Worm (Caenorhabditis elegans): ENCODE results near the gene Y69E1A.5.
"Not testable (repeated sequence)": the region's sequence is repeated elsewhere in the genome, so short reads cannot be mapped to it uniquely, and the experiment has no call there.

DNA sequence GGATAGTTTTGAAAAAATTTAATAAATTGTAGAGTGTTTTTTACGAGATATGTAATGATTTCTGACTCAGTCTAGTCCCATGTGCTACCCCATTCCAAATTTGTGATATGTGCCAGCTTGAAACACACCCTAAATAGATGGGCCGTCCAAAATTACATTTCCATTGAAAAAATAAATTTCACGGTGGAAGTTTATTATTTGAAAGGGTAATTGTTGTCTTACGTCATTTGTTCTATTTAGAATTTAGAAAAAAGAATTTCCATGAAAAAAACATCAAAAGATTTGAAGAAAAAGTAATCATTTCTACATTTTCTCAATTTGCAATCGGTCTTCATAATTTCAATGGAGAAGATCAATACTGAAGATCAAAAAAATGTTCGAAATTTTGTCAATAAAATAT, 2.5 kb downstream of the Y69E1A.5 start, which contains the start of gene Y69E1A.4:
- not testable (repeated sequence) for TF ChIP-seq skn-1 (tag; optimal IDR thresholded peaks at IDR 0.05); elt-3 (tag; optimal IDR thresholded peaks at IDR 0.05); fos-1 (tag; optimal IDR thresholded peaks at IDR 0.05); lin-13 (GFP tag; optimal IDR thresholded peaks at IDR 0.05); C04F5.9 (tag; optimal IDR thresholded peaks at IDR 0.05); fkh-4 (tag; optimal IDR thresholded peaks at IDR 0.05; ENCODE audit: borderline replicate concordance); ceh-82 (tag; optimal IDR thresholded peaks at IDR 0.05); egl-27 (tag; optimal IDR thresholded peaks at IDR 0.05); lin-15B (tag; optimal IDR thresholded peaks at IDR 0.05); nhr-11 (tag; optimal IDR thresholded peaks at IDR 0.05)
